Worm (Caenorhabditis elegans): ENCODE measurements around the gene gpd-2.

ce11 chrX:3126233-3126632 is 11.7 kb upstream of the gpd-2 start:
- TF ChIP-seq ama-1 (optimal IDR thresholded peaks at IDR 0.05) (no peak), sea-1 (GFP tag; conservative IDR thresholded peaks at IDR 0.05) (no peak), ceh-13 (GFP tag; optimal IDR thresholded peaks at IDR 0.05) (no peak), flt-1 (GFP tag; IDR thresholded peaks at IDR 0.05) (no peak), hmbx-1 (tag; optimal IDR thresholded peaks at IDR 0.05) (no peak), scrt-1 (GFP tag; IDR thresholded peaks at IDR 0.05) (no peak)
